Fruit fly (Drosophila melanogaster): ENCODE measurements around the gene Aps.

DNA sequence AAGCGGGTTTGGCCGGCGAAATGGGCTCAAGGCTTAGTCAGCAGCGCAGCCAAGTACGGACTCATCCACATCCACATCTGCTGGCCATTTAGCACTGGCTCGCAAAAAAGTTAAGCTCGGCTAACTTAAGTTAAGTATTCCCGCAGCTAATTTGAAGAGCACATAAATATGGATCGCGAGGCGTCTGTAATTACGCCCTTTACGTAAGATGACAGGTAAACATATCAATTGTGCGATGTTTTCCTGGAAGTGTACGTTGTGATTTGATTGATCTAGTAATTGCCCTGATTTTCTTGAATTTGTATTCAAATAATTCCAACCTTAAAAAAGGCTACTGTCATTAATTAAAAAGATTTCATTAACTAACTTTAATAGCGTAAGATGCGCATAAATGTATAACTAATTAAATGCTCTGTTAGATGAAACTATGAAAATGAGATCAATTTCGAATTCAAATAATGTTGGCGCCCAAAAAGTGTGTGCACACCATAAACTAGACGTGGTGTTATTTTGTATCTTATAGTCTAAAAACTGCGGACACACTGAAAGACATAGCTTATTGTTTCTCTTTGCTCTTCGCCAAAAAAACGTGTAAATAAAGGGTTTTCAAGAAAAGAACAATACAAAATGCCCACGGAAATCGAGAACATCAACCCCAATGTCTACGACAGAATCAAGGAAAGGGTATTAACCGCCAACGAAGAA is 16.4 kb downstream of the Aps start, which contains the start of the genes CG6409 and galla-2:
- TF ChIP-seq Dll (optimal IDR thresholded peaks at IDR 0.05): no peak
- no peak for TF ChIP-seq psq (optimal IDR thresholded peaks at IDR 0.05)

All from whole organism.